Worm (Caenorhabditis elegans) whole organism, young adult: ENCODE data around the gene dhhc-1.

Experiments used
- B0035.1 ChIP-seq: sonication (generic microtip); optimal IDR thresholded peaks from 2 replicates; lab custom pipeline; 2016; ENCODE audit warnings: missing genetic modification characterization, mild to moderate bottlenecking, missing compliant biosample characterization, missing genotype, missing genetic modification reagents
- B0261.1 ChIP-seq: sonication (generic microtip); optimal IDR thresholded peaks from 2 replicates; lab custom pipeline; 2016; ENCODE audit warnings: mild to moderate bottlenecking, missing genetic modification characterization, moderate library complexity, missing compliant biosample characterization
- B0336.3 ChIP-seq: fragments of 200-800 bp; sonication (Bioruptor generic); IDR thresholded peaks from 2 replicates; pipeline ENCODE4 v1.3.6; 2022; ENCODE audit warnings: missing genetic modification characterization, missing compliant biosample characterization
- C17E4.6 ChIP-seq: fragments of 200-800 bp; sonication (Bioruptor generic); IDR thresholded peaks from 2 replicates; pipeline ENCODE4 v1.3.6; 2022; ENCODE audit warnings: missing genetic modification reagents, missing genetic modification characterization, missing compliant biosample characterization
- F33H1.4 ChIP-seq: fragments of 200-800 bp; sonication (Bioruptor generic); IDR thresholded peaks from 2 replicates; pipeline ENCODE4 v1.3.6; 2022; ENCODE audit warnings: missing genetic modification reagents, missing genetic modification characterization, missing compliant biosample characterization
- F37B4.10 ChIP-seq: fragments of 200-800 bp; sonication (Bioruptor generic); IDR thresholded peaks from 2 replicates; pipeline ENCODE4 v1.3.6; 2022; ENCODE audit warnings: missing genetic modification characterization, missing compliant biosample characterization
- F49E8.2 ChIP-seq: sonication (generic microtip); optimal IDR thresholded peaks from 3 replicates; lab custom pipeline; 2017; ENCODE audit warnings: missing genetic modification characterization, mild to moderate bottlenecking, missing compliant biosample characterization, antibody characterized with exemption, moderate library complexity; ENCODE audit not compliant: insufficient read depth
- F55B11.4 ChIP-seq: sonication (generic microtip); optimal IDR thresholded peaks from 2 replicates; lab custom pipeline; 2016; ENCODE audit warnings: missing compliant biosample characterization, missing genetic modification characterization, borderline replicate concordance; ENCODE audit not compliant: insufficient read depth
- F57A8.1 ChIP-seq: fragments of 200-800 bp; sonication (Bioruptor generic); optimal IDR thresholded peaks from 2 replicates; lab custom pipeline; 2018; ENCODE audit warnings: mild to moderate bottlenecking, missing genetic modification characterization, moderate library complexity, missing compliant biosample characterization
- T07F8.4 ChIP-seq: sonication (generic microtip); optimal IDR thresholded peaks from 2 replicates; lab custom pipeline; 2016; ENCODE audit warnings: mild to moderate bottlenecking, missing genetic modification characterization, moderate library complexity, missing compliant biosample characterization
- T26A5.8 ChIP-seq: sonication (generic microtip); optimal IDR thresholded peaks from 2 replicates; lab custom pipeline; 2016; ENCODE audit warnings: missing genetic modification characterization, missing compliant biosample characterization
- Y53F4B.3 ChIP-seq: fragments of 200-800 bp; sonication (Bioruptor generic); IDR thresholded peaks from 2 replicates; pipeline ENCODE4 v1.3.6; 2022; ENCODE audit warnings: missing genetic modification reagents, missing genetic modification characterization, missing compliant biosample characterization
- Y53G8AR.9 ChIP-seq: fragments of 200-800 bp; sonication (Bioruptor generic); conservative IDR thresholded peaks from 2 replicates; pipeline ENCODE4 v1.3.6; 2022; ENCODE audit warnings: missing genetic modification reagents, missing genetic modification characterization, missing compliant biosample characterization
- Y95B8A.8 ChIP-seq: fragments of 200-800 bp; sonication (Bioruptor generic); IDR thresholded peaks from 2 replicates; pipeline ENCODE4 v1.3.6; 2022; ENCODE audit warnings: missing genetic modification reagents, missing genetic modification characterization, missing compliant biosample characterization
- aptf-2 ChIP-seq: fragments of 200-800 bp; sonication (Bioruptor generic); conservative IDR thresholded peaks from 2 replicates; pipeline ENCODE4 v1.3.6; 2022; ENCODE audit warnings: missing genetic modification reagents, missing genetic modification characterization, missing compliant biosample characterization
- aptf-3 ChIP-seq: fragments of 200-800 bp; sonication (Bioruptor generic); IDR thresholded peaks from 2 replicates; pipeline ENCODE4 v1.3.6; 2022; ENCODE audit warnings: missing genetic modification characterization, missing compliant biosample characterization
- atf-7 ChIP-seq: sonication (generic microtip); optimal IDR thresholded peaks from 2 replicates; lab custom pipeline; 2017; ENCODE audit warnings: mild to moderate bottlenecking, missing genetic modification characterization, missing compliant biosample characterization
- athp-1 ChIP-seq: sonication (generic microtip); optimal IDR thresholded peaks from 2 replicates; lab custom pipeline; 2017; ENCODE audit warnings: mild to moderate bottlenecking, missing genetic modification characterization, missing compliant biosample characterization
- attf-3 ChIP-seq: fragments of 200-800 bp; sonication (Bioruptor generic); conservative IDR thresholded peaks from 2 replicates; pipeline ENCODE4 v1.3.6; 2022; ENCODE audit warnings: missing genetic modification reagents, missing genetic modification characterization, missing compliant biosample characterization
- bed-1 ChIP-seq: fragments of 200-800 bp; sonication (Bioruptor generic); IDR thresholded peaks from 2 replicates; pipeline ENCODE4 v1.3.6; 2022; ENCODE audit warnings: missing genetic modification reagents, missing genetic modification characterization, missing compliant biosample characterization
- ccch-3 ChIP-seq: fragments of 200-800 bp; sonication (Bioruptor generic); optimal IDR thresholded peaks from 2 replicates; lab custom pipeline; 2018; ENCODE audit warnings: mild to moderate bottlenecking, missing genetic modification characterization, missing compliant biosample characterization
- ceh-100 ChIP-seq: fragments of 200-800 bp; sonication (Bioruptor generic); IDR thresholded peaks from 2 replicates; pipeline ENCODE4 v1.3.6; 2022; ENCODE audit warnings: missing genetic modification reagents, missing genetic modification characterization, missing compliant biosample characterization
- die-1 ChIP-seq: sonication (generic microtip); optimal IDR thresholded peaks from 2 replicates; lab custom pipeline; 2016; ENCODE audit warnings: missing genotype, mild to moderate bottlenecking, missing genetic modification characterization, missing compliant biosample characterization
- dpff-1 ChIP-seq: sonication (generic microtip); optimal IDR thresholded peaks from 2 replicates; lab custom pipeline; 2017; ENCODE audit warnings: mild to moderate bottlenecking, missing genetic modification characterization, missing compliant biosample characterization
- ets-4 ChIP-seq: fragments of 200-800 bp; sonication (Bioruptor generic); optimal IDR thresholded peaks from 2 replicates; lab custom pipeline; 2018; ENCODE audit warnings: mild to moderate bottlenecking, missing genetic modification characterization, missing compliant biosample characterization
- gei-17 ChIP-seq: fragments of 200-800 bp; sonication (Bioruptor generic); optimal IDR thresholded peaks from 2 replicates; lab custom pipeline; 2018; ENCODE audit warnings: mild to moderate bottlenecking, missing genetic modification characterization, missing compliant biosample characterization
- hlh-26 ChIP-seq: fragments of 200-800 bp; sonication (Bioruptor generic); conservative IDR thresholded peaks from 2 replicates; pipeline ENCODE4 v1.3.6; 2022; ENCODE audit warnings: missing genetic modification reagents, missing genetic modification characterization, missing compliant biosample characterization
- hsf-1 ChIP-seq: fragments of 200-800 bp; sonication (Bioruptor generic); IDR thresholded peaks from 2 replicates; pipeline ENCODE4 v1.3.6; 2022; ENCODE audit warnings: missing genetic modification reagents, missing genetic modification characterization, missing compliant biosample characterization
- let-526 ChIP-seq: fragments of 200-800 bp; sonication (Bioruptor generic); IDR thresholded peaks from 2 replicates; pipeline ENCODE4 v1.3.6; 2022; ENCODE audit warnings: missing genetic modification reagents, missing genetic modification characterization, missing compliant biosample characterization
- lin-54 ChIP-seq: fragments of 200-800 bp; sonication (Bioruptor generic); optimal IDR thresholded peaks from 2 replicates; lab custom pipeline; 2018; ENCODE audit warnings: mild to moderate bottlenecking, missing genetic modification characterization, missing compliant biosample characterization
- lir-1 ChIP-seq: fragments of 200-800 bp; sonication (Bioruptor generic); conservative IDR thresholded peaks from 2 replicates; pipeline ENCODE4 v1.3.6; 2022; ENCODE audit warnings: missing genetic modification reagents, missing genetic modification characterization, missing compliant biosample characterization
- madf-3 ChIP-seq: fragments of 200-800 bp; sonication (Bioruptor generic); IDR thresholded peaks from 2 replicates; pipeline ENCODE4 v1.3.6; 2022; ENCODE audit warnings: missing genetic modification reagents, missing genetic modification characterization, missing compliant biosample characterization
- madf-6 ChIP-seq: fragments of 200-800 bp; sonication (Bioruptor generic); IDR thresholded peaks from 2 replicates; pipeline ENCODE4 v1.3.6; 2022; ENCODE audit warnings: missing genetic modification reagents, missing genetic modification characterization, missing compliant biosample characterization
- madf-8 ChIP-seq: fragments of 200-800 bp; sonication (Bioruptor generic); conservative IDR thresholded peaks from 2 replicates; pipeline ENCODE4 v1.3.6; 2022; ENCODE audit warnings: missing genetic modification reagents, missing genetic modification characterization, missing compliant biosample characterization
- nhr-90 ChIP-seq: sonication (generic microtip); optimal IDR thresholded peaks from 2 replicates; lab custom pipeline; 2016; ENCODE audit warnings: missing genotype, mild to moderate bottlenecking, missing genetic modification characterization, missing compliant biosample characterization
- pbrm-1 ChIP-seq: fragments of 200-800 bp; sonication (Bioruptor generic); IDR thresholded peaks from 2 replicates; pipeline ENCODE4 v1.3.6; 2022; ENCODE audit warnings: missing genetic modification reagents, missing genetic modification characterization, missing compliant biosample characterization
- snpc-1.1 ChIP-seq: sonication (generic microtip); optimal IDR thresholded peaks from 2 replicates; lab custom pipeline; 2017; ENCODE audit warnings: missing genetic modification characterization, mild to moderate bottlenecking, missing compliant biosample characterization, antibody characterized with exemption, moderate library complexity, missing genotype, missing genetic modification reagents; ENCODE audit not compliant: insufficient read depth
- snpc-4 ChIP-seq, 5 experiments: fragments of 150-350 bp in 1 of 5; sonication (generic microtip) in 4 of 5; optimal IDR thresholded peaks; 2 replicates each; lab custom pipeline; 2014 to 2018; ENCODE audit warnings: missing genetic modification characterization in 5 of 5, missing biosample characterization in 3 of 5, antibody characterized with exemption in 2 of 5, mild to moderate bottlenecking in 2 of 5, missing compliant biosample characterization in 2 of 5, missing genotype in 2 of 5, moderate library complexity in 2 of 5, missing genetic modification reagents in 1 of 5
- tlf-1 ChIP-seq: fragments of 200-800 bp; sonication (Bioruptor generic); optimal IDR thresholded peaks from 2 replicates; lab custom pipeline; 2018; ENCODE audit warnings: mild to moderate bottlenecking, missing genetic modification characterization, missing compliant biosample characterization
- unc-130 ChIP-seq: sonication (generic microtip); optimal IDR thresholded peaks from 2 replicates; lab custom pipeline; 2016; ENCODE audit warnings: missing genetic modification reagents, missing genetic modification characterization, missing compliant biosample characterization
- unc-62 ChIP-seq: fragments of 150-350 bp; optimal IDR thresholded peaks from 2 replicates; lab custom pipeline; 2014; ENCODE audit warnings: missing biosample characterization, missing genetic modification reagents, missing genetic modification characterization
- zfh-2 ChIP-seq: fragments of 200-800 bp; sonication (Bioruptor generic); conservative IDR thresholded peaks from 2 replicates; pipeline ENCODE4 v1.3.6; 2022; ENCODE audit warnings: missing genetic modification reagents, missing genetic modification characterization, missing compliant biosample characterization
- ztf-18 ChIP-seq: sonication (generic microtip); optimal IDR thresholded peaks from 2 replicates; lab custom pipeline; 2016; ENCODE audit warnings: missing genotype, mild to moderate bottlenecking, missing genetic modification characterization, missing compliant biosample characterization
- ztf-25 ChIP-seq: fragments of 200-800 bp; sonication (Bioruptor generic); IDR thresholded peaks from 2 replicates; pipeline ENCODE4 v1.3.6; 2022; ENCODE audit warnings: missing genetic modification reagents, missing genetic modification characterization, missing compliant biosample characterization

The dhhc-1 gene

DNA sequence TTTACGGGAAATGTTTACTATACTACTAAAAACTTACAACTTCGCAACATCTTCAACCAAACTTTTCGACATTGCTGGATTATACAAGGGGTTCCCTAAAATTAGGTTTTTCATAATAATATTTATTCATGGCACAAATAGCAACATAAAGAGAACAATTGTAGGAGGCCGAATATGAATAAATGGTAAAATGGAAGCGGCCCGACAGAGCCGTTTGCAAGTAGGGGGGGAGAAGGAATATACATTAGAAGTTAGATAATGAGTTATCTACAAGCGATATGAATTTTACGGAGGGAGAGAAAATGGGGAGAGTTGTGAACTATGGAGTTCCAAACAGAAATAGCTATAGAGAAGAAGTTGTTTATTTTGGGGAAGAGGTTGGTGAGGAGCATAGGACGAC, 39.9 kb downstream of the dhhc-1 start, which contains the start of gene fbxa-96:
Gene fbxa-96 (minus strand): TSS at position 101 of the 400 bp plus-strand sequence.
- TF ChIP-seq hsf-1 (GFP tag; lab: Robert Waterston, UW): no peak
- TF ChIP-seq gei-17 (GFP tag; lab: Kevin White, UChicago): no peak
- no peak for TF ChIP-seq Y95B8A.8
- TF ChIP-seq F55B11.4: no peak
- TF ChIP-seq tlf-1: no peak
- TF ChIP-seq madf-8 (GFP tag; lab: Robert Waterston, UW): no peak
- TF ChIP-seq B0336.3 (GFP tag; lab: Robert Waterston, UW): no peak
- TF ChIP-seq atf-7 (tag; lab: Kevin White, UChicago): no peak
- no peak for TF ChIP-seq T26A5.8 (tag; lab: Kevin White, UChicago)
- no peak for TF ChIP-seq unc-130 (GFP tag; lab: Kevin White, UChicago)
- TF ChIP-seq F49E8.2: no peak
- no peak for TF ChIP-seq nhr-90
- no peak for TF ChIP-seq ets-4 (GFP tag; lab: Kevin White, UChicago)
- TF ChIP-seq snpc-1.1 (tag; lab: Kevin White, UChicago): no peak
- no peak for TF ChIP-seq aptf-3 (GFP tag; lab: Robert Waterston, UW)
- TF ChIP-seq F33H1.4 (GFP tag; lab: Robert Waterston, UW): no peak
- no peak for TF ChIP-seq pbrm-1 (GFP tag; lab: Robert Waterston, UW)
- TF ChIP-seq F57A8.1: no peak
- no peak for TF ChIP-seq T07F8.4 (tag; lab: Kevin White, UChicago)

DNA sequence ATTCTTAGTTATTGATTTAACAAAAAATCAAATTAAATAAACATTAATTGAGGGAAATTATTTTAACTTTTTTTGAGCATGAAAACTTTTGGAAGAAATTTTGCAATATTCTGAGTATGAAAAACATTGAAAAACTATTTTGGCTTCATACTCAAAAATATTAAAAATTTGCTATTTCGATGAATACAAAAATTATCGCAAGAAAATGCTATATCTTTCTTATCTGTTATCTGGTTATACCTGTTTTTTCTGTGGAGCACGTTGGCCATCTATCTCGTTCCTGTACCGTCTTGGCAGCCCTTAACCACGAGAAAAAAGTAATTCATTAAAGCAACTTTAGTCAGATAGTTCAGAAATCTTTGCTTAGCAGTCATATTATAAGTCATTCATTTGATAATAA, 42.3 kb downstream of the dhhc-1 start:
- no peak for TF ChIP-seq die-1 (tag; lab: Kevin White, UChicago)
- no peak for TF ChIP-seq Y53G8AR.9 (GFP tag; lab: Robert Waterston, UW)
- no peak for TF ChIP-seq B0261.1 (tag; lab: Kevin White, UChicago)
- no peak for TF ChIP-seq zfh-2 (GFP tag; lab: Robert Waterston, UW)
- TF ChIP-seq madf-6 (GFP tag; lab: Robert Waterston, UW): no peak
- TF ChIP-seq aptf-2 (GFP tag; lab: Robert Waterston, UW): no peak
- TF ChIP-seq bed-1 (GFP tag; lab: Robert Waterston, UW): no peak
- no peak for TF ChIP-seq ceh-100 (GFP tag; lab: Robert Waterston, UW)
- TF ChIP-seq athp-1: no peak
- no peak for TF ChIP-seq Y53F4B.3 (GFP tag; lab: Robert Waterston, UW)
- no peak for TF ChIP-seq ztf-18 (tag; lab: Kevin White, UChicago)
- no peak for TF ChIP-seq F55B11.4
- TF ChIP-seq snpc-1.1 (tag; lab: Kevin White, UChicago): no peak
- no peak for TF ChIP-seq madf-3 (GFP tag; lab: Robert Waterston, UW)
- no peak for TF ChIP-seq gei-17 (GFP tag; lab: Kevin White, UChicago)
- no peak for TF ChIP-seq lir-1 (GFP tag; lab: Robert Waterston, UW)
- TF ChIP-seq ccch-3 (GFP tag; lab: Kevin White, UChicago): no peak
- TF ChIP-seq hlh-26 (GFP tag; lab: Robert Waterston, UW): no peak
- no peak for TF ChIP-seq F37B4.10

DNA sequence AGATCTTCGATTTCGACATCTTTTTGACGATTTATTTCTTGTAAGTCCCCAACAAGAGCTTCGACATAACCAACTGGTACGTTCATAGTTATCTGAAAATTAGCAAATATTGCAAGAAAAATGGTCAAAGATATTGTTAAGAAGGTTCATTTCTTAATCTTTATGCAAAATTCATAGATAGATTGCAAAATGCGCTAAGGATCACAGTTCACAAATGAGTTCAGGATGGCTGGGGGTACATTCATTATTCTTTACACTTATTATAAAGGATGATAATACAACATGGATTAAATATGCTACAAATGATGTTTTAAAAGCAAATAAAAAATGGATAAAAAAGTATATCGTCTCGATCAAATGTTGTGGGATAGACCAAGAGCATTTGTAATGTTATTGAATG, 43.5 kb downstream of the dhhc-1 start, which contains the start of gene H03G16.5:
Gene H03G16.5 (minus strand): TSS at position 101 of the 400 bp plus-strand sequence.
- TF ChIP-seq madf-8 (GFP tag; lab: Robert Waterston, UW): no peak
- no peak for TF ChIP-seq ets-4 (GFP tag; lab: Kevin White, UChicago)
- no peak for TF ChIP-seq lir-1 (GFP tag; lab: Robert Waterston, UW)
- no peak for TF ChIP-seq dpff-1 (tag; lab: Kevin White, UChicago)
- TF ChIP-seq lin-54: no peak
- TF ChIP-seq unc-62: no peak
- no peak for TF ChIP-seq snpc-1.1 (tag; lab: Kevin White, UChicago)
- no peak for TF ChIP-seq let-526 (GFP tag; lab: Robert Waterston, UW)
- TF ChIP-seq C17E4.6 (GFP tag; lab: Robert Waterston, UW): no peak
- TF ChIP-seq B0035.1: no peak
- no peak for TF ChIP-seq attf-3
- TF ChIP-seq snpc-4 (GFP tag; optimal IDR thresholded peaks at IDR 0.05; lab: Kevin White, UChicago): no peak
- TF ChIP-seq snpc-4 (tag; optimal IDR thresholded peaks at IDR 0.05; lab: Kevin White, UChicago): no peak
- TF ChIP-seq ztf-25 (GFP tag; lab: Robert Waterston, UW): no peak
